Worm (Caenorhabditis elegans) whole organism, L4/young adult: Measurements from ENCODE around the gene ndub-11.

Source experiments
- W03F9.2 ChIP-seq: fragments of 150-350 bp; optimal IDR thresholded peaks from 2 replicates; lab custom pipeline; 2014; ENCODE audit warnings: missing biosample characterization, missing genetic modification characterization
- dao-5 ChIP-seq: sonication (generic microtip); optimal IDR thresholded peaks from 2 replicates; lab custom pipeline; 2016; ENCODE audit warnings: missing genotype, missing genetic modification characterization, moderate library complexity, missing compliant biosample characterization
- him-1 ChIP-seq: sonication (generic microtip); optimal IDR thresholded peaks from 2 replicates; lab custom pipeline; 2016; ENCODE audit warnings: missing genotype, missing genetic modification reagents, missing genetic modification characterization, missing compliant biosample characterization

DNA sequence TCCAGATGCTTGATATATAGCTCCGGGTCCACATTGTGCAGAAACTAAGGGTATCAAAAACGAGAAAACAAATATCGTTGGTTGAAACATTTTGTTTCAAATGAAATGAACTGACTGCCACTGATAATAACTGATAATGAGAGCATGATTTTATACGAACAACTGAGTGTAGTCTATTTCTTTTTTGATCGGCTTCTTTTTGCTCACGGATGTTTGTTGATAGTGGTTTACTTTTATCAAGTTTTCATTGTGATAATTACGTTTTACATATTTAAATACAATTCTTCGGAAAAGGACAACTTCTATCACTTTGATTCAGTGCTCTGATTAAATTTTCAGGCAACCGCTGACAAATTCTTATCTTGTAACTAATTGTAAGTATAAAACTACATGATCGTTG is 33.7 kb upstream of the ndub-11 start, which contains the start of gene clec-51:
- no peak for TF ChIP-seq W03F9.2
- no peak for TF ChIP-seq him-1 (tag; lab: Kevin White, UChicago)
- no peak for TF ChIP-seq dao-5 (tag; lab: Kevin White, UChicago)
